Fruit fly (Drosophila melanogaster) whole organism, embryonic: ENCODE measurements around the gene Pvr.

Source experiments
- Antp ChIP-seq: fragments of 200-800 bp; sonication (Bioruptor generic); optimal IDR thresholded peaks from 3 replicates; lab custom pipeline; 2016; ENCODE audit warnings: missing biosample characterization, missing genetic modification characterization
- Awh ChIP-seq: fragments of 200-800 bp; sonication (Bioruptor generic); IDR thresholded peaks from 2 replicates; pipeline ENCODE4, ENCODE4 v1.3.6; 2022; ENCODE audit warnings: missing biosample characterization, missing genetic modification characterization
- BEAF-32 ChIP-seq: fragments of 200-800 bp; sonication (Bioruptor generic); optimal IDR thresholded peaks from 3 replicates; lab custom pipeline; 2017; ENCODE audit warnings: missing biosample characterization, missing genetic modification characterization, mild to moderate bottlenecking, moderate library complexity, missing genetic modification reagents
- Bgb ChIP-seq: fragments of 200-800 bp; sonication (Bioruptor generic); IDR thresholded peaks from 2 replicates; pipeline ENCODE4 v1.3.6; 2022; ENCODE audit warnings: missing biosample characterization, missing genetic modification characterization; ENCODE audit not compliant: partially characterized antibody
- CG10147 ChIP-seq: fragments of 200-800 bp; sonication (Bioruptor generic); optimal IDR thresholded peaks from 2 replicates; lab custom pipeline; 2019; ENCODE audit warnings: missing biosample characterization, mild to moderate bottlenecking, missing genetic modification characterization, moderate library complexity
- CG10267 ChIP-seq: fragments of 200-800 bp; sonication (Bioruptor generic); optimal IDR thresholded peaks from 2 replicates; lab custom pipeline; 2018; ENCODE audit warnings: missing biosample characterization, mild to moderate bottlenecking, missing genetic modification characterization, moderate library complexity
- CG10321 ChIP-seq: fragments of 200-800 bp; sonication (Bioruptor generic); IDR thresholded peaks from 2 replicates; pipeline ENCODE4 v1.3.6; 2022; ENCODE audit warnings: missing biosample characterization, missing genetic modification characterization
- CG11398 ChIP-seq: fragments of 200-800 bp; sonication (Bioruptor generic); optimal IDR thresholded peaks from 2 replicates; lab custom pipeline; 2016; ENCODE audit warnings: missing biosample characterization, missing genetic modification characterization
- CG11504 ChIP-seq: fragments of 200-800 bp; sonication (Bioruptor generic); optimal IDR thresholded peaks from 3 replicates; lab custom pipeline; 2019; ENCODE audit warnings: missing biosample characterization, mild to moderate bottlenecking, missing genetic modification characterization, moderate library complexity
- CG11695 ChIP-seq: fragments of 200-800 bp; sonication (Bioruptor generic); IDR thresholded peaks from 3 replicates; pipeline ENCODE4 v1.3.6; 2022; ENCODE audit warnings: missing biosample characterization, missing genetic modification characterization
- CG13424 ChIP-seq: fragments of 200-800 bp; sonication (Bioruptor generic); optimal IDR thresholded peaks from 2 replicates; lab custom pipeline; 2019; ENCODE audit warnings: missing biosample characterization, mild to moderate bottlenecking, missing genetic modification characterization, moderate library complexity
- CG15269 ChIP-seq: fragments of 200-800 bp; sonication (Bioruptor generic); optimal IDR thresholded peaks from 2 replicates; lab custom pipeline; 2018; ENCODE audit warnings: missing biosample characterization, mild to moderate bottlenecking, missing genetic modification characterization, moderate library complexity
- CG15601 ChIP-seq: fragments of 200-800 bp; sonication (Bioruptor generic); optimal IDR thresholded peaks from 3 replicates; lab custom pipeline; 2019; ENCODE audit warnings: missing biosample characterization, mild to moderate bottlenecking, missing genetic modification characterization, moderate library complexity
- CG17328 ChIP-seq: fragments of 200-800 bp; sonication (Bioruptor generic); IDR thresholded peaks from 2 replicates; pipeline ENCODE4 v1.3.6; 2022; ENCODE audit warnings: missing biosample characterization, missing genetic modification characterization
- CG2116 ChIP-seq: fragments of 200-800 bp; sonication (Bioruptor generic); optimal IDR thresholded peaks from 3 replicates; lab custom pipeline; 2018; ENCODE audit warnings: missing biosample characterization, mild to moderate bottlenecking, missing genetic modification characterization
- CG2889 ChIP-seq: fragments of 200-800 bp; sonication (Bioruptor generic); IDR thresholded peaks from 3 replicates; pipeline ENCODE4 v1.3.6; 2022; ENCODE audit warnings: missing biosample characterization, missing genetic modification characterization
- CG31441 ChIP-seq: fragments of 200-800 bp; sonication (Bioruptor generic); IDR thresholded peaks from 2 replicates; pipeline ENCODE4 v1.3.6; 2022; ENCODE audit warnings: missing biosample characterization, missing genetic modification characterization
- CG34422 ChIP-seq: fragments of 200-800 bp; sonication (Bioruptor generic); IDR thresholded peaks from 3 replicates; pipeline ENCODE4 v1.3.6; 2022; ENCODE audit warnings: missing biosample characterization, missing genetic modification characterization
- CG3847 ChIP-seq: fragments of 200-800 bp; sonication (Bioruptor generic); IDR thresholded peaks from 2 replicates; pipeline ENCODE4 v1.3.6; 2022; ENCODE audit warnings: missing biosample characterization, missing genetic modification characterization
- CG4404 ChIP-seq: fragments of 200-800 bp; sonication (Bioruptor generic); IDR thresholded peaks from 2 replicates; pipeline ENCODE4 v1.3.6; 2022; ENCODE audit warnings: missing biosample characterization, missing genetic modification characterization
- CG4730 ChIP-seq: fragments of 200-800 bp; sonication (Bioruptor generic); IDR thresholded peaks from 2 replicates; pipeline ENCODE4 v1.3.6; 2022; ENCODE audit warnings: missing biosample characterization, missing genetic modification characterization
- CG9215 ChIP-seq: fragments of 200-800 bp; sonication (Bioruptor generic); IDR thresholded peaks from 2 replicates; pipeline ENCODE4 v1.3.6; 2022; ENCODE audit warnings: missing biosample characterization, missing genetic modification characterization
- CG9797 ChIP-seq: fragments of 200-800 bp; sonication (Bioruptor generic); optimal IDR thresholded peaks from 3 replicates; lab custom pipeline; 2018; ENCODE audit warnings: missing biosample characterization, mild to moderate bottlenecking, missing genetic modification characterization
- Dip2 ChIP-seq: fragments of 200-800 bp; sonication (Bioruptor generic); IDR thresholded peaks from 2 replicates; pipeline ENCODE4 v1.3.6; 2022; ENCODE audit warnings: missing biosample characterization, missing genetic modification characterization
- Dll ChIP-seq: fragments of 200-800 bp; sonication (Bioruptor generic); IDR thresholded peaks from 4 replicates; pipeline ENCODE4 v1.3.6; 2022; ENCODE audit warnings: missing biosample characterization, missing genetic modification characterization; ENCODE audit not compliant: partially characterized antibody
- Dref ChIP-seq: fragments of 200-800 bp; sonication (Bioruptor generic); IDR thresholded peaks from 2 replicates; pipeline ENCODE4 v1.3.6; 2022; ENCODE audit warnings: missing biosample characterization, missing genetic modification characterization
- Ets65A ChIP-seq: fragments of 200-800 bp; sonication (Bioruptor generic); peaks from one replicate; lab custom pipeline; 2016; ENCODE audit warnings: missing biosample characterization, missing genetic modification characterization
- H2.0 ChIP-seq: fragments of 200-800 bp; sonication (Bioruptor generic); IDR thresholded peaks from 2 replicates; pipeline ENCODE4 v1.3.6; 2022; ENCODE audit warnings: missing biosample characterization, missing genetic modification characterization
- HLH4C ChIP-seq: fragments of 200-800 bp; sonication (Bioruptor generic); IDR thresholded peaks from 3 replicates; pipeline ENCODE4 v1.3.6; 2022; ENCODE audit warnings: missing biosample characterization, missing genetic modification characterization; ENCODE audit not compliant: partially characterized antibody
- Hr39 ChIP-seq: fragments of >200 bp; optimal IDR thresholded peaks from 2 replicates; lab custom pipeline; 2017
- MTF-1 ChIP-seq: fragments of 200-800 bp; sonication (Bioruptor generic); optimal IDR thresholded peaks from 2 replicates; lab custom pipeline; 2018; ENCODE audit warnings: missing biosample characterization, mild to moderate bottlenecking, missing genetic modification characterization, borderline replicate concordance
- Oli ChIP-seq: fragments of 200-800 bp; sonication (Bioruptor generic); optimal IDR thresholded peaks from 2 replicates; lab custom pipeline; 2018; ENCODE audit warnings: missing biosample characterization, mild to moderate bottlenecking, missing genetic modification characterization, moderate library complexity
- Scr ChIP-seq: fragments of 200-800 bp; sonication (Bioruptor generic); IDR thresholded peaks from 2 replicates; pipeline ENCODE4 v1.3.6; 2022; ENCODE audit warnings: missing biosample characterization, missing genetic modification characterization; ENCODE audit not compliant: partially characterized antibody
- Spps ChIP-seq: fragments of 200-800 bp; sonication (Bioruptor generic); optimal IDR thresholded peaks from 2 replicates; lab custom pipeline; 2018; ENCODE audit warnings: missing biosample characterization, mild to moderate bottlenecking, missing genetic modification characterization
- Sry-β ChIP-seq: fragments of 200-800 bp; sonication (Bioruptor generic); optimal IDR thresholded peaks from 2 replicates; lab custom pipeline; 2018; ENCODE audit warnings: missing biosample characterization, mild to moderate bottlenecking, missing genetic modification characterization, moderate library complexity
- Sry-δ ChIP-seq: fragments of 200-800 bp; sonication (Bioruptor generic); optimal IDR thresholded peaks from 2 replicates; lab custom pipeline; 2016; ENCODE audit warnings: missing biosample characterization, missing genetic modification characterization
- ac ChIP-seq: fragments of 200-800 bp; sonication (Bioruptor generic); optimal IDR thresholded peaks from 3 replicates; lab custom pipeline; 2017; ENCODE audit warnings: missing biosample characterization, mild to moderate bottlenecking, missing genetic modification characterization
- bab2 ChIP-seq: fragments of 200-800 bp; sonication (Bioruptor generic); optimal IDR thresholded peaks from 2 replicates; lab custom pipeline; 2016; ENCODE audit warnings: missing biosample characterization, missing genetic modification characterization
- bcd ChIP-seq: fragments of 200-800 bp; sonication (Bioruptor generic); optimal IDR thresholded peaks from 2 replicates; lab custom pipeline; 2017; ENCODE audit warnings: missing biosample characterization, mild to moderate bottlenecking, missing genetic modification characterization
- crp ChIP-seq, 2 experiments: fragments of 200-800 bp; sonication (Bioruptor generic); optimal IDR thresholded peaks; 2 replicates in 1 of 2; 3 replicates in 1 of 2; lab custom pipeline; 2017; ENCODE audit warnings: missing biosample characterization in 2 of 2, missing genetic modification characterization in 2 of 2, mild to moderate bottlenecking in 1 of 2, moderate library complexity in 1 of 2
- dpn ChIP-seq, 2 experiments: fragments of 200-800 bp; sonication (Bioruptor generic); optimal IDR thresholded peaks; 3 replicates each; lab custom pipeline; 2016; ENCODE audit warnings: missing biosample characterization in 2 of 2, missing genetic modification characterization in 2 of 2
- gfzf ChIP-seq: fragments of 200-800 bp; sonication (Bioruptor generic); optimal IDR thresholded peaks from 2 replicates; lab custom pipeline; 2016; ENCODE audit warnings: missing biosample characterization, mild to moderate bottlenecking, missing genetic modification characterization, moderate library complexity
- klu ChIP-seq: fragments of 200-800 bp; sonication (Bioruptor generic); IDR thresholded peaks from 2 replicates; pipeline ENCODE4 v1.3.6; 2022; ENCODE audit warnings: missing biosample characterization, missing genetic modification characterization
- org-1 ChIP-seq: fragments of 200-800 bp; sonication (Bioruptor generic); optimal IDR thresholded peaks from 2 replicates; lab custom pipeline; 2017; ENCODE audit warnings: missing biosample characterization, missing genetic modification characterization
- pnt ChIP-seq: fragments of 200-800 bp; sonication (Bioruptor generic); optimal IDR thresholded peaks from 3 replicates; lab custom pipeline; 2016; ENCODE audit warnings: missing biosample characterization, missing genetic modification characterization
- row ChIP-seq: fragments of 200-800 bp; sonication (Bioruptor generic); IDR thresholded peaks from 3 replicates; pipeline ENCODE4 v1.3.6; 2022; ENCODE audit warnings: missing biosample characterization, missing genetic modification characterization
- slp2 ChIP-seq: fragments of 200-800 bp; sonication (Bioruptor generic); optimal IDR thresholded peaks from 2 replicates; lab custom pipeline; 2016; ENCODE audit warnings: missing biosample characterization, missing genetic modification characterization
- stwl ChIP-seq: fragments of 200-800 bp; sonication (Bioruptor generic); optimal IDR thresholded peaks from 3 replicates; lab custom pipeline; 2018; ENCODE audit warnings: missing biosample characterization, mild to moderate bottlenecking, missing genetic modification characterization, moderate library complexity
- trem ChIP-seq: fragments of 200-800 bp; optimal IDR thresholded peaks from 3 replicates; lab custom pipeline; 2019; ENCODE audit warnings: missing biosample characterization, mild to moderate bottlenecking, missing genetic modification characterization, moderate library complexity
- tup ChIP-seq: fragments of 200-800 bp; sonication (Bioruptor generic); optimal IDR thresholded peaks from 2 replicates; lab custom pipeline; 2016; ENCODE audit warnings: missing biosample characterization, mild to moderate bottlenecking, missing genetic modification characterization, moderate library complexity
- tx ChIP-seq: fragments of 200-800 bp; sonication (Bioruptor generic); optimal IDR thresholded peaks from 2 replicates; lab custom pipeline; 2016; ENCODE audit warnings: missing biosample characterization, missing genetic modification characterization
- yki ChIP-seq: fragments of >200 bp; optimal IDR thresholded peaks from 3 replicates; lab custom pipeline; 2018

The Pvr gene

DNA sequence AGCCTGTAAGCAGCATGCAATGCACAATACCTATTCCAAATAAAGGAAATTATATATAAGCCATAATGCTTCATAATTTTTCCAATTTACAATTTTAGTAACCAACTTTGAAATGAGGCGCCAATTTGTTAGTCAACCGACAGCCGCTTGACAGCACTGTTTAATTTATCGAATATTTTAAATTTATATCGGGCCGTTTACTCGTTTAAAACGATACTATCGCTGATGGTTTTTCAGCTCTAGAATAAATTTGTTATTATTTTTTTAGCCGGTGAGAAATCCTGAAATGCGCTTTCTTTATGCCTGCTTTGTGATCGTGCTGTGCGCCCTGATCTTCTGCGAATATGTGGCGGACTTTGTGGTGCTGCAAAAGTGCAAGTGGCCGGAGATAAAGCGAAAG is 40.9 kb downstream of the Pvr start, which contains the start of gene PGAP5 (continued):
- TF ChIP-seq CG10321 (GFP tag; lab: Robert Waterston, UW) (no peak), CG13424 (tag; lab: Kevin White, UChicago) (no peak), pnt (no peak), Bgb (peak; percentile 95), MTF-1 (GFP tag; lab: Kevin White, UChicago) (no peak), H2.0 (GFP tag; lab: Robert Waterston, UW) (no peak), CG10147 (GFP tag; lab: Kevin White, UChicago) (no peak), CG11504 (tag; lab: Kevin White, UChicago) (no peak), Spps (tag; lab: Kevin White, UChicago) (no peak), CG15269 (tag; lab: Kevin White, UChicago) (no peak), Oli (no peak), CG4404 (GFP tag; lab: Robert Waterston, UW) (no peak), CG11398 (GFP tag; lab: Kevin White, UChicago) (no peak), yki (no peak), ac (no peak), Sry-β (GFP tag; lab: Kevin White, UChicago) (no peak), tx (GFP tag; lab: Kevin White, UChicago) (no peak), Hr39 (lab: Kevin White, UChicago) (no peak), bcd (no peak), slp2 (no peak), CG15601 (no peak), CG2889 (no peak), CG4730 (no peak), crp (GFP tag; optimal IDR thresholded peaks at IDR 0.05; lab: Kevin White, UChicago) (peak in 1 of 2 experiments; percentile 2), org-1 (GFP tag; lab: Kevin White, UChicago) (no peak), CG11695 (no peak), Dip2 (GFP tag; lab: Robert Waterston, UW) (no peak), CG31441 (GFP tag; lab: Robert Waterston, UW) (no peak), Antp (no peak), tup (no peak)

DNA sequence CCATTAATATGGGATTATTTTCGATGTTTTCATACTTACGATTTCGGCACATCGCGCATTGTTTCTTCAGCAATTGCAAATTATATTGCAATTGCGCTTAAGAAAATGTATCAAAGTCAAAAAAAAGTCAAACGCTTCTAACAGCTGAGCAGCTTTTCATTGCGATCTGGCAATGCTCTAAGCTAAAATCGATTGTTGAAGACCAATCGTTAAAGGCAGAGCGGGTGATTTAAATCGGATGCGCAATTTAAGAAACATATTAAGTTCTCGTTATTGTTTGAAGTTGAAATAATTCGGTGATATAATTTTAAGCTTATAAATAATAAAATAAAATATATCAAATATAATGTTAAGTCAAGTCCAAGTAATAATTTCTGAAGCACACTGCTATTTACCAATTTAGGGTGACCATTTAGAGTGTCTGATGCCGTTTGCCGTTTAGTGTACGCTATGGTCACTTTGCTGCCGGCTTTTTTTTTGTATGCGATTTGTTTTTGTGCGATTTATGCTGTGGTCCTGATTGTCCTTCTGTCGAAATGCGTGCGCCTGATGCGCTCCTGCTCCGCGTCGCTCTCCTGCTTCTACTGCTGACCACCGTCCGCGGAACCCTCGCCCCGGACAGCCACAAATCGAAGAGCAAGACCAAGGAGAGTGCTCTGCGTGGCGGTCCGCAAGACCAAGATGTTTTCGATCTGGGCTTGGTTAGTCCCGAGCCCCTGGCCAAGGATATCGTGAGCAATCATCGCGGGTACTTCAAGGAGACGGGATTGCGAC is 42.7 kb downstream of the Pvr start, which contains the start of the genes CG8475 and CG8460:
CG8475 (minus strand) TSS at position 162 of the 774 bp plus-strand sequence.
CG8460 (plus strand) TSS at position 437 of the 774 bp plus-strand sequence.
- peak; percentile 50 for TF ChIP-seq CG2116
- TF ChIP-seq Sry-δ (GFP tag; lab: Kevin White, UChicago), result peak; percentile 4
- peak; percentile 73 for TF ChIP-seq Dref (GFP tag; lab: Robert Waterston, UW)
- peak; percentile 32 for TF ChIP-seq trem
- peak; percentile 47; the same call in 2 of the 3 replicates for TF ChIP-seq HLH4C (GFP tag; lab: Robert Waterston, UW)
- TF ChIP-seq Dll (GFP tag; lab: Robert Waterston, UW), result peak; percentile 45; the same call in 1 of the 4 replicates
- no peak for TF ChIP-seq bab2
- peak; percentile 48 for TF ChIP-seq CG10267 (tag; lab: Kevin White, UChicago)
- TF ChIP-seq Scr, result peak; percentile 41
- TF ChIP-seq CG34422 (GFP tag; lab: Robert Waterston, UW), result peak; percentile 78; the same call in 1 of the 3 replicates
- no peak for TF ChIP-seq klu (GFP tag; lab: Robert Waterston, UW)
- TF ChIP-seq CG9215 (GFP tag; lab: Robert Waterston, UW), result peak; percentile 69
- TF ChIP-seq Ets65A (GFP tag; lab: Kevin White, UChicago), result peak; percentile 12
- TF ChIP-seq Awh (GFP tag; lab: Robert Waterston, UW), result no peak
- TF ChIP-seq row, result 0 out of 3 replicates have a peak, but pooled peaks have one; percentile 20
- TF ChIP-seq CG9797 (GFP tag; lab: Kevin White, UChicago), result peak; percentile 39
- peak; percentile 54 for TF ChIP-seq gfzf (GFP tag; lab: Kevin White, UChicago)
- TF ChIP-seq stwl (tag; lab: Kevin White, UChicago), result peak; percentile 64
- TF ChIP-seq CG17328 (GFP tag; lab: Robert Waterston, UW), result peak; percentile 7; the same call in 1 of the 2 replicates
- TF ChIP-seq CG3847, result 0 out of 2 replicates have a peak, but pooled peaks have one; percentile 22
- peak; percentile 45 for TF ChIP-seq BEAF-32 (GFP tag; lab: Kevin White, UChicago)
- no peak for TF ChIP-seq dpn (GFP tag; optimal IDR thresholded peaks at IDR 0.05; lab: Kevin White, UChicago)
